Worm (Caenorhabditis elegans) whole organism, mixed stage, embryonic: ENCODE measurements around the gene srg-65.

ENCODE experiments used
- mls-2 ChIP-seq: sonication (generic microtip); optimal IDR thresholded peaks from 2 replicates; lab custom pipeline; 2016; ENCODE audit warnings: mild to moderate bottlenecking, missing genetic modification characterization, moderate library complexity, missing compliant biosample characterization
- unc-62 ChIP-seq: fragments of 150-350 bp; optimal IDR thresholded peaks from 2 replicates; lab custom pipeline; 2014; ENCODE audit warnings: missing biosample characterization, missing genetic modification reagents, missing genetic modification characterization

ce11 chrV:5499475-5499874, 14.7 kb upstream of the srg-65 start:
- TF ChIP-seq unc-62, result no peak
- TF ChIP-seq mls-2 (tag; lab: Kevin White, UChicago), result no peak
